Fruit fly (Drosophila melanogaster): ENCODE results near the gene kairos.

DNA sequence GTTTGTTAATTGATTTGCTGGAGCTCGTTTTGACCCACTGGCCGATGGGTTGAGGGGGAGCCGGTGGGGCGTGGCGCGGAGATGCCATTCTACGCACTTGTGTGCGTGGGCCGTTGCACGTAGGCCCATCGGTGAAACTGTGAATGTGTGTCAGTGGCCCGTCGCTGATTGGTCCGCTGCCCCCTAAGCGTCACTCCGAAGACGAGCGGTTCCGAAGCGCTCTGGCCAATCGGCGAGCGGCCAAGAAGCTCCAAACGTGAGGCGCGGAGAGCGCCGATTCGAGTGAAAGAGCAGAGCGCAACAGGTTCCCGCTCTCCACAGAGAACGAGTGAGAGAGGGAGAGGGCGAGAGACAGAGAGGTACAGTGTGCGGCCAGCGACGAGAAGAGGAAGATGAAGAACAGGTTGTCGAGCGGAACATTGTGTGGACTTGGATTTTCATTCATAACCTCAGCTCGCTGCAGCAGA, 43.5 kb downstream of the kairos start:
- no peak for TF ChIP-seq CG34406 (GFP tag; optimal IDR thresholded peaks at IDR 0.05)
- TF ChIP-seq CG8632 (GFP tag; optimal IDR thresholded peaks at IDR 0.05), result no peak
- no peak for TF ChIP-seq Blimp-1 (GFP tag; optimal IDR thresholded peaks at IDR 0.05)
- TF ChIP-seq CG10669 (GFP tag; optimal IDR thresholded peaks at IDR 0.05), result no peak
- TF ChIP-seq Ets96B (tag; optimal IDR thresholded peaks at IDR 0.05), result no peak
- TF ChIP-seq CG32006 (GFP tag; optimal IDR thresholded peaks at IDR 0.05), result no peak
- TF ChIP-seq OdsH (GFP tag; optimal IDR thresholded peaks at IDR 0.05), result no peak
- TF ChIP-seq Eip78C (GFP tag), result peak; percentile 63

Data from whole organism, prepupa.